Worm (Caenorhabditis elegans) whole organism, young adult: ENCODE results near the gene elmd-1.

Source experiments
- B0019.2 ChIP-seq: fragments of 200-800 bp; sonication (Bioruptor generic); conservative IDR thresholded peaks from 2 replicates; pipeline ENCODE4 v1.3.6; 2022; ENCODE audit warnings: missing genetic modification reagents, missing genetic modification characterization, missing compliant biosample characterization
- B0261.1 ChIP-seq: sonication (generic microtip); optimal IDR thresholded peaks from 2 replicates; lab custom pipeline; 2016; ENCODE audit warnings: mild to moderate bottlenecking, missing genetic modification characterization, moderate library complexity, missing compliant biosample characterization
- B0336.3 ChIP-seq: fragments of 200-800 bp; sonication (Bioruptor generic); IDR thresholded peaks from 2 replicates; pipeline ENCODE4 v1.3.6; 2022; ENCODE audit warnings: missing genetic modification characterization, missing compliant biosample characterization
- F10E7.11 ChIP-seq: sonication (generic microtip); optimal IDR thresholded peaks from 2 replicates; lab custom pipeline; 2017; ENCODE audit warnings: mild to moderate bottlenecking, missing genetic modification characterization, moderate library complexity, missing compliant biosample characterization
- F57A8.1 ChIP-seq: fragments of 200-800 bp; sonication (Bioruptor generic); optimal IDR thresholded peaks from 2 replicates; lab custom pipeline; 2018; ENCODE audit warnings: mild to moderate bottlenecking, missing genetic modification characterization, moderate library complexity, missing compliant biosample characterization
- T26A5.8 ChIP-seq: sonication (generic microtip); optimal IDR thresholded peaks from 2 replicates; lab custom pipeline; 2016; ENCODE audit warnings: missing genetic modification characterization, missing compliant biosample characterization
- Y53F4B.3 ChIP-seq: fragments of 200-800 bp; sonication (Bioruptor generic); IDR thresholded peaks from 2 replicates; pipeline ENCODE4 v1.3.6; 2022; ENCODE audit warnings: missing genetic modification reagents, missing genetic modification characterization, missing compliant biosample characterization
- ama-1 ChIP-seq, 3 experiments: fragments of 150-350 bp in 1 of 3; sonication (generic microtip) in 2 of 3; optimal IDR thresholded peaks; 2 replicates each; lab custom pipeline; 2014 to 2018; ENCODE audit warnings: missing biosample characterization in 2 of 3, missing genetic modification characterization in 2 of 3, missing genetic modification reagents in 2 of 3
- ccch-3 ChIP-seq: fragments of 200-800 bp; sonication (Bioruptor generic); optimal IDR thresholded peaks from 2 replicates; lab custom pipeline; 2018; ENCODE audit warnings: mild to moderate bottlenecking, missing genetic modification characterization, missing compliant biosample characterization
- ceh-27 ChIP-seq: fragments of 200-800 bp; sonication (Bioruptor generic); optimal IDR thresholded peaks from 2 replicates; lab custom pipeline; 2018; ENCODE audit warnings: mild to moderate bottlenecking, missing genetic modification characterization, moderate library complexity, missing compliant biosample characterization
- ekl-4 ChIP-seq: fragments of 200-800 bp; sonication (Bioruptor generic); IDR thresholded peaks from 2 replicates; pipeline ENCODE4 v1.3.6; 2022; ENCODE audit warnings: missing genetic modification reagents, missing genetic modification characterization, missing compliant biosample characterization
- gei-17 ChIP-seq: fragments of 200-800 bp; sonication (Bioruptor generic); optimal IDR thresholded peaks from 2 replicates; lab custom pipeline; 2018; ENCODE audit warnings: mild to moderate bottlenecking, missing genetic modification characterization, missing compliant biosample characterization
- hmg-20 ChIP-seq: fragments of 200-800 bp; sonication (Bioruptor generic); IDR thresholded peaks from 2 replicates; pipeline ENCODE4 v1.3.6; 2022; ENCODE audit warnings: missing genetic modification reagents, missing genetic modification characterization, missing compliant biosample characterization
- hrde-1 ChIP-seq: sonication (generic microtip); optimal IDR thresholded peaks from 2 replicates; lab custom pipeline; 2016; ENCODE audit warnings: missing genetic modification characterization, mild to moderate bottlenecking, missing compliant biosample characterization, moderate library complexity, missing genotype, missing genetic modification reagents, borderline replicate concordance
- lag-1 ChIP-seq: fragments of 200-800 bp; sonication (Bioruptor generic); IDR thresholded peaks from 2 replicates; pipeline ENCODE4 v1.3.6; 2022; ENCODE audit warnings: missing genetic modification reagents, missing genetic modification characterization, missing compliant biosample characterization
- let-607 ChIP-seq, 2 experiments: fragments of 200-800 bp in 1 of 2; sonication (Bioruptor generic) in 1 of 2; sonication (generic microtip) in 1 of 2; optimal IDR thresholded peaks; 2 replicates each; lab custom pipeline; 2016 to 2018; ENCODE audit warnings: mild to moderate bottlenecking in 2 of 2, missing compliant biosample characterization in 2 of 2, missing genetic modification characterization in 2 of 2, moderate library complexity in 2 of 2, missing genotype in 1 of 2
- lin-26 ChIP-seq: fragments of 200-800 bp; sonication (Bioruptor generic); IDR thresholded peaks from 2 replicates; pipeline ENCODE4 v1.3.6; 2022; ENCODE audit warnings: missing genetic modification reagents, missing genetic modification characterization, missing compliant biosample characterization
- lin-40 ChIP-seq: sonication (generic microtip); optimal IDR thresholded peaks from 2 replicates; lab custom pipeline; 2016; ENCODE audit warnings: missing genetic modification characterization, mild to moderate bottlenecking, missing compliant biosample characterization, missing genotype, missing genetic modification reagents
- lir-1 ChIP-seq: fragments of 200-800 bp; sonication (Bioruptor generic); conservative IDR thresholded peaks from 2 replicates; pipeline ENCODE4 v1.3.6; 2022; ENCODE audit warnings: missing genetic modification reagents, missing genetic modification characterization, missing compliant biosample characterization
- madf-6 ChIP-seq: fragments of 200-800 bp; sonication (Bioruptor generic); IDR thresholded peaks from 2 replicates; pipeline ENCODE4 v1.3.6; 2022; ENCODE audit warnings: missing genetic modification reagents, missing genetic modification characterization, missing compliant biosample characterization
- mel-28 ChIP-seq: sonication (generic microtip); optimal IDR thresholded peaks from 2 replicates; lab custom pipeline; 2016; ENCODE audit warnings: borderline replicate concordance, mild to moderate bottlenecking, missing genetic modification characterization, missing compliant biosample characterization
- nfyb-1 ChIP-seq: fragments of 200-800 bp; sonication (Bioruptor generic); IDR thresholded peaks from 2 replicates; pipeline ENCODE4 v1.3.6; 2022; ENCODE audit warnings: missing genetic modification reagents, missing genetic modification characterization, missing compliant biosample characterization
- rcor-1 ChIP-seq: fragments of 200-800 bp; sonication (Bioruptor generic); IDR thresholded peaks from 2 replicates; pipeline ENCODE4 v1.3.6; 2022; ENCODE audit warnings: missing genetic modification reagents, missing genetic modification characterization, missing compliant biosample characterization
- rpc-1 ChIP-seq, 2 experiments: fragments of 150-350 bp in 1 of 2; sonication (generic microtip) in 1 of 2; optimal IDR thresholded peaks; 2 replicates each; lab custom pipeline; 2014 to 2018; ENCODE audit warnings: missing biosample characterization in 1 of 2, missing genetic modification characterization in 1 of 2, missing genetic modification reagents in 1 of 2, missing genotype in 1 of 2
- sea-2 ChIP-seq: fragments of 200-800 bp; sonication (Bioruptor generic); IDR thresholded peaks from 2 replicates; pipeline ENCODE4 v1.3.6; 2022; ENCODE audit warnings: missing genetic modification characterization, missing compliant biosample characterization
- snpc-3.4 ChIP-seq: sonication (generic microtip); optimal IDR thresholded peaks from 2 replicates; lab custom pipeline; 2017; ENCODE audit warnings: missing genetic modification characterization, mild to moderate bottlenecking, missing compliant biosample characterization, antibody characterized with exemption, moderate library complexity, missing genotype, missing genetic modification reagents
- somi-1 ChIP-seq: fragments of 200-800 bp; sonication (Bioruptor generic); optimal IDR thresholded peaks from 2 replicates; lab custom pipeline; 2018; ENCODE audit warnings: mild to moderate bottlenecking, missing genetic modification characterization, missing compliant biosample characterization
- tbp1 ChIP-seq: fragments of 200-800 bp; sonication (Bioruptor generic); optimal IDR thresholded peaks from 2 replicates; lab custom pipeline; 2018; ENCODE audit warnings: mild to moderate bottlenecking, missing genetic modification characterization, missing compliant biosample characterization
- unc-130 ChIP-seq: sonication (generic microtip); optimal IDR thresholded peaks from 2 replicates; lab custom pipeline; 2016; ENCODE audit warnings: missing genetic modification reagents, missing genetic modification characterization, missing compliant biosample characterization
- zfh-2 ChIP-seq: fragments of 200-800 bp; sonication (Bioruptor generic); conservative IDR thresholded peaks from 2 replicates; pipeline ENCODE4 v1.3.6; 2022; ENCODE audit warnings: missing genetic modification reagents, missing genetic modification characterization, missing compliant biosample characterization
- ztf-25 ChIP-seq: fragments of 200-800 bp; sonication (Bioruptor generic); IDR thresholded peaks from 2 replicates; pipeline ENCODE4 v1.3.6; 2022; ENCODE audit warnings: missing genetic modification reagents, missing genetic modification characterization, missing compliant biosample characterization
- ztf-26 ChIP-seq: sonication (generic microtip); optimal IDR thresholded peaks from 2 replicates; lab custom pipeline; 2017; ENCODE audit warnings: missing genetic modification characterization, missing compliant biosample characterization

elmd-1 gene

DNA sequence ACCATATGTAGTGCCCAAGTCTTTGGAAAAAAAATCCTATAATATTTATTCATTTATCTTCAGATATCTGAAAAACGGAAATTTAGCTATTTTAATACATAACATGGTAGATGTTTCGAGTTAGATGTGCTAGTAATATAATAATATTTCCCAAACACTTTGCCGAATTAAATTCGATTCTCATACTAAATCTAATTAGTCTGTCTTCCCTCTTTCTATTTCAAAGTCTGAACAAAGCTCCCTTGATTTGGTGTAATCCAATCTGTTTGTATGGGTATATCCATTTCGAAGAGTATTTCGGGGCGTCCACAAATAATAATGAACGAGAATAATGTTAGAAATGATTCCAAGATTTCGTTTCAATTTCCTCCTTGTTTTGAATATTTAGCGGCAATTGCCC, 24.7 kb downstream of the elmd-1 start:
- TF ChIP-seq hrde-1 (tag; lab: Kevin White, UChicago) (no peak), tbp1 (GFP tag; lab: Kevin White, UChicago) (no peak), lir-1 (GFP tag; lab: Robert Waterston, UW) (no peak), gei-17 (GFP tag; lab: Kevin White, UChicago) (no peak), hmg-20 (no peak), rcor-1 (GFP tag; lab: Robert Waterston, UW) (no peak), B0336.3 (GFP tag; lab: Robert Waterston, UW) (no peak), snpc-3.4 (tag; lab: Kevin White, UChicago) (no peak), madf-6 (GFP tag; lab: Robert Waterston, UW) (no peak), mel-28 (tag; lab: Kevin White, UChicago) (no peak), somi-1 (no peak), unc-130 (GFP tag; lab: Kevin White, UChicago) (no peak), ama-1 (optimal IDR thresholded peaks at IDR 0.05; lab: Kevin White, UChicago) (no peak), ama-1 (GFP tag; optimal IDR thresholded peaks at IDR 0.05; lab: Kevin White, UChicago) (no peak), lin-40 (tag; lab: Kevin White, UChicago) (no peak)
- TF ChIP-seq, all 124 proteins: peak for 0

DNA sequence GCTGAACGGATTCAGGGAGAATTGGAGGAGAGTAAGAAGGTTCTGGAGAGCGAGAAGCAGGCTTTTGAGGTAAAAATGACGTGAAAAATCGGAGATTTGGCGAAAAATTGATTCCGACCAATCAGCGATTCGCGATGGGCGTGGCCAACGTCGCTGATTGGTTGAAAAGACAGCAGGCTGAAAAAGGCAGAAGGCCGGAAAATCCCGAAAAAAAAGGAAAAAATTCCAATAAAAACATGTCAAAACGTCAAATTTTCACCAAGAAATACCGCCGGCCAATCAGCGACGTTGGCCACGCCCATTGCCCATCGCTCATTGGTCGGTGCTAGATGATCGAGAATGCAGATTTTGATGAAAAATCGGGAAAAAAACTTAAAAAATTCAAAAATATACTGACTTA, 27.7 kb downstream of the elmd-1 start:
- peak; percentile 74 for TF ChIP-seq nfyb-1 (GFP tag; lab: Robert Waterston, UW)
- no peak for TF ChIP-seq zfh-2 (GFP tag; lab: Robert Waterston, UW)

DNA sequence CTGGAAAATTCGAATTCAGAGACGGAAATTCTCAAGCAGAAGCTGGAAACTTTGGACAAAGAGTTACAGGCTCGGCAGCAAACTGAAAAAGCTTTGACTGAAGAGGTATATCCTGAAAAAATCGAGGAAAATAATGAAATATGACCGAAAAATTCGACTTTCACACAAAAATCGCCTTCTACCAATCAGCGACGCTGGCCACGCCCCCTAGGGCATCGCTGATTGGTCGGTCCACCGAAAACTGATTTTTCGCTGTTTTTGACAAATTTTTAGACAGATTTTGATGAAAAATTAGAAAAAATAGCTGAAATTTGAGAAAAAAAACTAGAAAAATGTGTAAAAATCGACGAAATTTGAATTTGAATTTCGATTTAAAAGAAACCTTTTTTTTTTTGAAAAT, 29.2 kb downstream of the elmd-1 start:
- TF ChIP-seq nfyb-1 (GFP tag; lab: Robert Waterston, UW) (peak; percentile 80), F10E7.11 (tag; lab: Kevin White, UChicago) (no peak)
- TF ChIP-seq, all 124 proteins: peak for 1

DNA sequence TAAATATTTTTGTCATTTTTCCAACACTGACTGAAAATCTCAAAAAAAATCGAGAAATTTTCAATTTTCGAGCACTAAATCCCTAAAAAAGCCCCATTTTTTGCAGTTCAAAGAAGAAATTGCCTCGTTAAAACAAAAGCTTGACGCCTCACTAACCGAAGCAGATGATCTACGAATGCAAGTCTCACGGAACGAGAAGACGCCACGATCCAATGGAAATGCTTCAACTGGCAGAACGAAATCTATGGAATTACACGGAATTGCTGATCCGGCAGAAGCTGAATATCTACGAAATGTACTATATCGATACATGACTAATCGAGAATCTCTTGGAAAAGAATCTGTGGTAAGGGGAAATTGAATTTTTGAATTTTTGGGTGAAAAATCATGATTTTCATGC, 34.2 kb downstream of the elmd-1 start:
- TF ChIP-seq ceh-27 (GFP tag; lab: Kevin White, UChicago): no peak
- TF ChIP-seq ekl-4 (GFP tag; lab: Robert Waterston, UW): no peak
- TF ChIP-seq B0261.1 (tag; lab: Kevin White, UChicago): no peak
- TF ChIP-seq ccch-3 (GFP tag; lab: Kevin White, UChicago): no peak
- TF ChIP-seq sea-2 (GFP tag; lab: Robert Waterston, UW): no peak
- TF ChIP-seq mel-28 (tag; lab: Kevin White, UChicago): no peak
- TF ChIP-seq lag-1: no peak
- TF ChIP-seq B0019.2 (GFP tag; lab: Robert Waterston, UW): no peak
- TF ChIP-seq Y53F4B.3: no peak
- TF ChIP-seq F57A8.1 (GFP tag; lab: Kevin White, UChicago): no peak
- no peak for TF ChIP-seq ztf-26 (tag; lab: Kevin White, UChicago)
- TF ChIP-seq rpc-1 (optimal IDR thresholded peaks at IDR 0.05; lab: Kevin White, UChicago): no peak
- no peak for TF ChIP-seq rpc-1 (tag; optimal IDR thresholded peaks at IDR 0.05; lab: Kevin White, UChicago)
- TF ChIP-seq ztf-25 (GFP tag; lab: Robert Waterston, UW): no peak
- TF ChIP-seq lin-26: no peak
- no peak for TF ChIP-seq T26A5.8 (tag; lab: Kevin White, UChicago)
- no peak for TF ChIP-seq let-607 (tag; optimal IDR thresholded peaks at IDR 0.05; lab: Kevin White, UChicago)
